Fruit fly (Drosophila melanogaster): Measurements from ENCODE around the gene CG31198.

The CG31198 gene

DNA sequence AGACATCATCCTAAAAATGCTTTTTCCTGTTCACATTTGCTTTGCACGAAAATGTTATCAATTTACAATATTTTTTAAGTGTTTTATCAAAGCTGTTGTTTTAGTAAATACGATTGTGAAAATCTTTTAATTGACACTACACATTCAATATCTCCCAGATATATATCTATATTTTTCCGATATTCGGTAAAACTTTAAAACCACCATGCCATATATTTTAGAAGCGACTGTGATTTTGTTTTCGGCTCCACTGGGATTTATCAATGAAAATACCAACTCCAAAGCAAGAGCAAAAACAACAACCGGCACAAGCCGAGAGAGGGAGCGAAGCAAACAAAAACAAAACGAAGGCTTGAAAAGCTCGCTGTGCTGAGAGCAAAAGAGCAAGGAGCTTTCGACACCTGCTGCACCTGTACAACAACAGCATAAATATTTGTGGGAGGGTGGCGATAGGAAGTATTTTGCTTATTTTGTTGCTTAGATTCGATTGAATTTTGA lies 34.1 kb upstream of the CG31198 start (continued):
- TF ChIP-seq CG11504 (tag; optimal IDR thresholded peaks at IDR 0.05): peak; percentile 66
- TF ChIP-seq CG17829 (tag; optimal IDR thresholded peaks at IDR 0.05): no peak
- TF ChIP-seq Ets65A (GFP tag): no peak
- TF ChIP-seq Drgx (GFP tag; IDR thresholded peaks at IDR 0.05): peak; percentile 79
- peak; percentile 44 for TF ChIP-seq ATbp (GFP tag; optimal IDR thresholded peaks at IDR 0.05)
- peak; percentile 65 for TF ChIP-seq CG30403 (GFP tag; optimal IDR thresholded peaks at IDR 0.05)
- no peak for TF ChIP-seq zen (tag; optimal IDR thresholded peaks at IDR 0.05)
- TF ChIP-seq org-1 (GFP tag; optimal IDR thresholded peaks at IDR 0.05): peak; percentile 22
- TF ChIP-seq Spps (tag; optimal IDR thresholded peaks at IDR 0.05): no peak
- peak; percentile 47 for TF ChIP-seq ranshi (GFP tag; IDR thresholded peaks at IDR 0.05)
- TF ChIP-seq gem (tag; optimal IDR thresholded peaks at IDR 0.05): peak; percentile 77
- TF ChIP-seq CG10147 (GFP tag; optimal IDR thresholded peaks at IDR 0.05): peak; percentile 52
- TF ChIP-seq CG13287 (GFP tag; IDR thresholded peaks at IDR 0.05; ENCODE audit: partially characterized antibody): no peak
- peak; percentile 57 for TF ChIP-seq CG13424 (tag; optimal IDR thresholded peaks at IDR 0.05)
- peak; percentile 3 for TF ChIP-seq CG13775 (GFP tag; optimal IDR thresholded peaks at IDR 0.05)
- TF ChIP-seq CG1602 (GFP tag; optimal IDR thresholded peaks at IDR 0.05): peak; percentile 4
- TF ChIP-seq CG17385 (GFP tag; optimal IDR thresholded peaks at IDR 0.05): peak; percentile 33
- TF ChIP-seq CG9215 (GFP tag; IDR thresholded peaks at IDR 0.05): no peak
- TF ChIP-seq crp (GFP tag; optimal IDR thresholded peaks at IDR 0.05): peak in 1 of 2 experiments; percentile 30
- TF ChIP-seq CG17359 (tag; optimal IDR thresholded peaks at IDR 0.05): peak; percentile 57
- peak; percentile 41 for TF ChIP-seq mam (GFP tag; optimal IDR thresholded peaks at IDR 0.05)
- TF ChIP-seq Meics (GFP tag; optimal IDR thresholded peaks at IDR 0.05): peak; percentile 68
- peak; percentile 6 for TF ChIP-seq lbe (GFP tag; optimal IDR thresholded peaks at IDR 0.05)
- TF ChIP-seq CG2116 (GFP tag; optimal IDR thresholded peaks at IDR 0.05): peak; percentile 32
- peak; percentile 67 for TF ChIP-seq PHDP (tag; optimal IDR thresholded peaks at IDR 0.05)
- peak; percentile 77 for TF ChIP-seq Med (GFP tag)
- TF ChIP-seq H2.0 (GFP tag; IDR thresholded peaks at IDR 0.05): 0 out of 2 replicates have a peak, but pooled peaks have one; percentile 34
- peak; percentile 25 for TF ChIP-seq CG13624 (GFP tag; optimal IDR thresholded peaks at IDR 0.05)
- TF ChIP-seq vvl (GFP tag; IDR thresholded peaks at IDR 0.05): no peak
- peak; percentile 83; the same call in 3 of the 4 replicates for TF ChIP-seq chinmo (GFP tag; IDR thresholded peaks at IDR 0.05; ENCODE audit: partially characterized antibody)
- TF ChIP-seq Vsx1 (GFP tag; optimal IDR thresholded peaks at IDR 0.05): no peak
- TF ChIP-seq Fer3 (tag; optimal IDR thresholded peaks at IDR 0.05): peak; percentile 28
- TF ChIP-seq az2 (GFP tag; optimal IDR thresholded peaks at IDR 0.05): peak; percentile 10
- peak; percentile 39; the same call in 1 of the 2 replicates for TF ChIP-seq lmd (GFP tag; IDR thresholded peaks at IDR 0.05)
- TF ChIP-seq sc (optimal IDR thresholded peaks at IDR 0.05): no peak
- TF ChIP-seq sc (GFP tag; optimal IDR thresholded peaks at IDR 0.05): no peak
- TF ChIP-seq CG16779 (GFP tag; IDR thresholded peaks at IDR 0.05): 0 out of 2 replicates have a peak, but pooled peaks have one; percentile 24
- peak; percentile 12 for TF ChIP-seq CG12659 (GFP tag; optimal IDR thresholded peaks at IDR 0.05)
- no peak for TF ChIP-seq danr (GFP tag; IDR thresholded peaks at IDR 0.05)
- peak; percentile 90 for TF ChIP-seq CG15073 (GFP tag; optimal IDR thresholded peaks at IDR 0.05)
- TF ChIP-seq Dip3 (GFP tag; optimal IDR thresholded peaks at IDR 0.05): peak; percentile 26
- TF ChIP-seq caup (GFP tag; optimal IDR thresholded peaks at IDR 0.05; ENCODE audit: severe bottlenecking): peak; percentile 15
- TF ChIP-seq Nf-YB (GFP tag; optimal IDR thresholded peaks at IDR 0.05): peak; percentile 28
- TF ChIP-seq Sox100B (GFP tag; optimal IDR thresholded peaks at IDR 0.05): peak; percentile 53
- peak; percentile 44 for TF ChIP-seq Xbp1 (GFP tag; optimal IDR thresholded peaks at IDR 0.05)
- TF ChIP-seq odd (GFP tag; optimal IDR thresholded peaks at IDR 0.05): peak; percentile 57
- peak; percentile 6 for TF ChIP-seq CG15011 (GFP tag; optimal IDR thresholded peaks at IDR 0.05)
- TF ChIP-seq CG2120 (GFP tag; optimal IDR thresholded peaks at IDR 0.05): peak; percentile 71
- TF ChIP-seq unpg (GFP tag; optimal IDR thresholded peaks at IDR 0.05): peak; percentile 65
- no peak for TF ChIP-seq NFAT (GFP tag; IDR thresholded peaks at IDR 0.05)

Data from whole organism, embryonic.